Worm (Caenorhabditis elegans): Measurements from ENCODE around the gene F35C11.7.

DNA sequence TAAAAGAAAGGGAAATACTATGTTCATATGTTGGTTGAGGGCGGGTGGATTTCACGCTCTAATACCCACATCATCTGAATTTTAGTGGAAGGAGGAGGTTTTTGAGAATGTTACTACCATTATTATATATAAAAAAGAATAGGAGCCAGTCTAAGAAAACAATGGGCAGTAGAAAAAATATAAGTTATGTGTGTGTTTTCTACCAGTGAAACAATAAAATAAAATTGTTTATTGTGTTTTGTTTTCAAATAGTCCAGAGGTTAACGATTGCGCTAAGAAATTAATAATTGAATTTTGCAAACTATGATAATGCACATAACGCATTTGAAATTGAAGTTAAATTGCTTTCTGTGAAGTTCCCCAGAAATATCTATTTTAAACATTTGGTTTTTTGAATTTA is 46.6 kb upstream of the F35C11.7 start, which contains the start of gene M110.8:
- no peak for TF ChIP-seq tra-4 (tag; optimal IDR thresholded peaks at IDR 0.05)
- TF ChIP-seq hnd-1 (tag; optimal IDR thresholded peaks at IDR 0.05), result no peak
